Worm (Caenorhabditis elegans): Measurements from ENCODE around the gene C25H3.17.
A peak's percentile ranks its signal among the peaks of the same experiment; 100 is the strongest.

The C25H3.17 gene

ce11 chrII:5708154-5708553, 38.7 kb upstream of the C25H3.17 start (continued):
- no peak for TF ChIP-seq madf-5 (GFP tag; IDR thresholded peaks at IDR 0.05)
- TF ChIP-seq ceh-62 (tag; optimal IDR thresholded peaks at IDR 0.05) = no peak
- peak; percentile 18 for TF ChIP-seq rbr-2 (tag; optimal IDR thresholded peaks at IDR 0.05)
- TF ChIP-seq unc-62 (GFP tag; optimal IDR thresholded peaks at IDR 0.05 in 1 of 2) = peak in 1 of 2 experiments; percentile 85
- TF ChIP-seq unc-62 (tag; optimal IDR thresholded peaks at IDR 0.05) = no peak
- TF ChIP-seq php-3 (GFP tag; IDR thresholded peaks at IDR 0.05) = no peak
- TF ChIP-seq skn-1 (tag; optimal IDR thresholded peaks at IDR 0.05) = no peak

- TF ChIP-seq lim-7 (GFP tag; IDR thresholded peaks at IDR 0.05) (no peak), D1046.2 (GFP tag; IDR thresholded peaks at IDR 0.05) (no peak), daf-12 (tag; optimal IDR thresholded peaks at IDR 0.05) (no peak), mdt-29 (GFP tag; IDR thresholded peaks at IDR 0.05) (no peak), pqm-1 (tag; optimal IDR thresholded peaks at IDR 0.05) (no peak), hlh-30 (tag; optimal IDR thresholded peaks at IDR 0.05; ENCODE audit: insufficient read depth) (no peak), nhr-25 (tag; optimal IDR thresholded peaks at IDR 0.05; ENCODE audit: borderline replicate concordance, insufficient read depth) (no peak), unc-62 (GFP tag; optimal IDR thresholded peaks at IDR 0.05 in 1 of 2) (peak in 1 of 2 experiments; percentile 92), unc-62 (tag; optimal IDR thresholded peaks at IDR 0.05) (no peak), daf-8 (GFP tag; IDR thresholded peaks at IDR 0.05) (no peak), fkh-10 (GFP tag; optimal IDR thresholded peaks at IDR 0.05) (peak; percentile 5), zip-2 (tag; optimal IDR thresholded peaks at IDR 0.05) (no peak)
Measured at ce11 chrII:5707532-5707931, 38.1 kb upstream of the C25H3.17 start, which contains the start of gene osta-2. Gene osta-2, plus strand, starts transcription at chrII:5707691.

ce11 chrII:5704479-5704878, 35.0 kb upstream of the C25H3.17 start:
- no peak for TF ChIP-seq F49E8.2 (tag; optimal IDR thresholded peaks at IDR 0.05; ENCODE audit: borderline replicate concordance)
- TF ChIP-seq lsy-2 (tag; optimal IDR thresholded peaks at IDR 0.05) = peak in 1 of 2 experiments; percentile 14
- no peak for TF ChIP-seq F44E2.7 (GFP tag; IDR thresholded peaks at IDR 0.05)
- TF ChIP-seq dmd-6 (GFP tag; IDR thresholded peaks at IDR 0.05) = no peak
- peak; percentile 25 for TF ChIP-seq hlh-30 (tag; optimal IDR thresholded peaks at IDR 0.05; ENCODE audit: insufficient read depth)
- TF ChIP-seq mxl-3 (GFP tag; optimal IDR thresholded peaks at IDR 0.05) = peak; percentile 27
- no peak for TF ChIP-seq nhr-76 (tag; optimal IDR thresholded peaks at IDR 0.05)
- TF ChIP-seq mdl-1 (tag; optimal IDR thresholded peaks at IDR 0.05) = no peak
- TF ChIP-seq zfp-3 (GFP tag; conservative IDR thresholded peaks at IDR 0.05) = no peak
- no peak for TF ChIP-seq mdt-29 (GFP tag; IDR thresholded peaks at IDR 0.05)

- TF ChIP-seq D1046.2 (GFP tag; IDR thresholded peaks at IDR 0.05) (no peak), spr-1 (tag; optimal IDR thresholded peaks at IDR 0.05) (no peak), mdt-29 (GFP tag; IDR thresholded peaks at IDR 0.05) (no peak), mdl-1 (tag; optimal IDR thresholded peaks at IDR 0.05) (peak in 1 of 2 experiments; percentile 38), unc-62 (GFP tag; optimal IDR thresholded peaks at IDR 0.05 in 1 of 2) (peak in 1 of 2 experiments; percentile 44), unc-62 (tag; optimal IDR thresholded peaks at IDR 0.05) (no peak), Y5F2A.4 (GFP tag; optimal IDR thresholded peaks at IDR 0.05) (no peak), snpc-1.2 (GFP tag; IDR thresholded peaks at IDR 0.05) (no peak), zfp-2 (tag; optimal IDR thresholded peaks at IDR 0.05) (no peak), duxl-1 (tag; optimal IDR thresholded peaks at IDR 0.05; ENCODE audit: poor library complexity) (no peak), pha-4 (GFP tag; IDR thresholded peaks at IDR 0.05) (no peak), pha-4 (tag; optimal IDR thresholded peaks at IDR 0.05) (no peak), dpl-1 (GFP tag; optimal IDR thresholded peaks at IDR 0.05) (peak; percentile 3), ceh-82 (tag; optimal IDR thresholded peaks at IDR 0.05) (no peak), pqm-1 (tag; optimal IDR thresholded peaks at IDR 0.05) (no peak), aly-2 (tag; optimal IDR thresholded peaks at IDR 0.05) (no peak), F44E2.7 (GFP tag; IDR thresholded peaks at IDR 0.05) (no peak), ceh-20 (GFP tag; IDR thresholded peaks at IDR 0.05) (no peak), lsy-2 (tag; optimal IDR thresholded peaks at IDR 0.05) (no peak), F10B5.3 (tag; optimal IDR thresholded peaks at IDR 0.05) (no peak), unc-130 (GFP tag; optimal IDR thresholded peaks at IDR 0.05) (no peak), jun-1 (tag; optimal IDR thresholded peaks at IDR 0.05) (no peak), sdz-12 (GFP tag; optimal IDR thresholded peaks at IDR 0.05) (no peak), nhr-48 (tag; optimal IDR thresholded peaks at IDR 0.05) (peak; percentile 59), hlh-11 (tag; optimal IDR thresholded peaks at IDR 0.05) (peak; percentile 14), attf-4 (tag; optimal IDR thresholded peaks at IDR 0.05) (no peak), mes-2 (tag; optimal IDR thresholded peaks at IDR 0.05; ENCODE audit: poor library complexity, severe bottlenecking) (peak; percentile 2), madf-9 (GFP tag; conservative IDR thresholded peaks at IDR 0.05) (no peak)
Measured at ce11 chrII:5702611-5703192, 33.2 kb upstream of the C25H3.17 start.

Measured in whole organism, L4 larva.